In the genomic region with DNA sequence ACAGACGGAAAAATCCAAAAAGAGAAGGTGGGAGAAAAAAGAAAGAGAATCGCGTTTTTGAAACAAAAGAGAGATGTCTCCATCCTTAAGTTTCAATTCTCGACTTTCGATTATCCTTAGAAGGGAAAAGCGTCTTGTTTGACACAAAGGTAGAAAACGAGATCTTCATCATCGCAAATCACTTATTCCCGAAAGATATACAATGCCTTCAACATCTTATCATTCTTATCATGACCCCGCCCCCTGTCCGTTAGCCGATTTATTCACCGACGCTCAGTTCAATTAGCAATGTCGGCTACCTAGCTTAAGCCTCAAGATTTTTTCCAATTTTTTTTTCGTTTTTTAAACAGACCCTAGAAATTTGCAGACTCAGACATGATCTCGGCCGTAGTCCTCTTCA, we compare ENCODE assay signal across 4 worm cellular contexts.
TF ChIP-seq lines count a peak whose summit lies in the region.

A gene (plus strand): TSS at position 368 of the 400 bp plus-strand sequence.

TF ChIP-seq in whole organism, L1 larva, 84 proteins besides CTCF, POLR2A, EP300 and RAD21:
- TF ChIP-seq blmp-1 (tag; optimal IDR thresholded peaks at IDR 0.05; lab: Kevin White, UChicago) (peak; percentile 99), aha-1 (tag; optimal IDR thresholded peaks at IDR 0.05; lab: Kevin White, UChicago) (no peak), snpc-4 (tag; optimal IDR thresholded peaks at IDR 0.05; lab: Kevin White, UChicago) (no peak), unc-86 (tag; optimal IDR thresholded peaks at IDR 0.05; lab: Kevin White, UChicago) (no peak)

TF ChIP-seq in whole organism, L2 larva, 48 proteins besides CTCF, POLR2A, EP300 and RAD21:
- TF ChIP-seq gmeb-1 (tag; optimal IDR thresholded peaks at IDR 0.05; lab: Kevin White, UChicago) (no peak), mbf-1 (tag; optimal IDR thresholded peaks at IDR 0.05; lab: Kevin White, UChicago) (no peak), blmp-1 (tag; optimal IDR thresholded peaks at IDR 0.05; lab: Kevin White, UChicago; ENCODE audit: insufficient read depth) (peak; percentile 26)
TF ChIP-seq in whole organism, L2 larva: peak in this region for 1.

TF ChIP-seq in whole organism, L3 larva, 47 proteins besides CTCF, POLR2A, EP300 and RAD21:
- no peak for TF ChIP-seq nhr-25 (tag; optimal IDR thresholded peaks at IDR 0.05; lab: Kevin White, UChicago)
- TF ChIP-seq elt-3 (tag; optimal IDR thresholded peaks at IDR 0.05; lab: Kevin White, UChicago) = peak; percentile 11 to 84 (median 62)
- TF ChIP-seq nhr-43 (tag; optimal IDR thresholded peaks at IDR 0.05; lab: Kevin White, UChicago; ENCODE audit: poor library complexity, severe bottlenecking) = no peak
- no peak for TF ChIP-seq nhr-11 (tag; optimal IDR thresholded peaks at IDR 0.05; lab: Kevin White, UChicago)
- peak; percentile 17 for TF ChIP-seq nhr-23 (tag; optimal IDR thresholded peaks at IDR 0.05; lab: Kevin White, UChicago)
- TF ChIP-seq hmg-11 (tag; optimal IDR thresholded peaks at IDR 0.05; lab: Kevin White, UChicago) = no peak
- no peak for TF ChIP-seq ztf-11 (tag; optimal IDR thresholded peaks at IDR 0.05; lab: Kevin White, UChicago)
- TF ChIP-seq egl-5 (tag; optimal IDR thresholded peaks at IDR 0.05; lab: Kevin White, UChicago) = no peak
- no peak for TF ChIP-seq aly-2 (tag; optimal IDR thresholded peaks at IDR 0.05; lab: Kevin White, UChicago)
- TF ChIP-seq pqm-1 (tag; optimal IDR thresholded peaks at IDR 0.05; lab: Kevin White, UChicago) = no peak
- TF ChIP-seq nhr-28 (tag; optimal IDR thresholded peaks at IDR 0.05; lab: Kevin White, UChicago) = no peak
- TF ChIP-seq elt-1 (tag; optimal IDR thresholded peaks at IDR 0.05; lab: Kevin White, UChicago) = no peak
- no peak for TF ChIP-seq eor-1 (tag; optimal IDR thresholded peaks at IDR 0.05; lab: Kevin White, UChicago)
- TF ChIP-seq ceh-16 (tag; optimal IDR thresholded peaks at IDR 0.05; lab: Kevin White, UChicago) = no peak
- no peak for TF ChIP-seq R02D3.7 (tag; optimal IDR thresholded peaks at IDR 0.05; lab: Kevin White, UChicago)
TF ChIP-seq in whole organism, L3 larva: peak in this region for 2.

TF ChIP-seq in whole organism, mixed stage, embryonic, 35 proteins besides CTCF, POLR2A, EP300 and RAD21:
- TF ChIP-seq elt-3 (tag; optimal IDR thresholded peaks at IDR 0.05; lab: Kevin White, UChicago) = peak; percentile 79
- TF ChIP-seq mls-2 (tag; optimal IDR thresholded peaks at IDR 0.05; lab: Kevin White, UChicago) = no peak
- TF ChIP-seq cnd-1 (tag; optimal IDR thresholded peaks at IDR 0.05; lab: Kevin White, UChicago) = no peak
- TF ChIP-seq unc-39 (tag; optimal IDR thresholded peaks at IDR 0.05; lab: Kevin White, UChicago) = no peak
- TF ChIP-seq nhr-28 (tag; optimal IDR thresholded peaks at IDR 0.05; lab: Kevin White, UChicago) = no peak
- no peak for TF ChIP-seq lin-32 (GFP tag; optimal IDR thresholded peaks at IDR 0.05; lab: Kevin White, UChicago)
